ENCODE assay signal across 3 fruit fly cellular contexts in the genomic region with DNA sequence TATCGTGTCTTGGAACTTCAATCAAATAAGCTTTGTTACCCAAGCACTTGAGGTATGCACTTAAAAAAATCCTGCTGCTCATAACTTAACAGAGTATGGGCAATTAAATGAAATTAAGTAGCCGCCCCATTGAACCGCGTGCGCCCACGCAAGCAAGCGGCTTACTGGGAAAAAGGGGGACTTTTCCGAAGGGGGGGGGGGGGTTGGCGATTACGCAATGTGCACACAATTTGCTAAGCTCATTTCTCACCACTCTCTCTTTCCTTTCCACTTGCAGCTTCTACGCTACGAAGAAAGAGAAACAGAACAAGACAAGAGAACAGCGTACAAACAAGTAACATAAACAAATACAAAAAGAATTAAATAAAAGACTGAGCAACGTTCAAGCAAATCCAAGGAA.
A peak's percentile ranks its signal among the peaks of the same experiment; 100 is the strongest.
TF ChIP-seq lines count a peak whose summit lies in the region.

No protein-coding gene starts in this region.

- no peak for TF ChIP-seq CTCF in whole organism, embryonic (GFP tag; optimal IDR thresholded peaks at IDR 0.05; lab: Kevin White, UChicago)

TF ChIP-seq in whole organism, embryonic, 481 proteins besides CTCF, POLR2A, EP300 and RAD21:
- TF ChIP-seq Ets65A (GFP tag; lab: Kevin White, UChicago), result peak; percentile 86
- peak in 1 of 2 experiments; percentile 62 for TF ChIP-seq Pdp1 (GFP tag; optimal IDR thresholded peaks at IDR 0.05; lab: Kevin White, UChicago)
- no peak for TF ChIP-seq CG9817 (tag; optimal IDR thresholded peaks at IDR 0.05; lab: Kevin White, UChicago)
- peak; percentile 48; the same call in 1 of the 3 replicates for TF ChIP-seq sr (GFP tag; IDR thresholded peaks at IDR 0.05; lab: Robert Waterston, UW)

TF ChIP-seq in whole organism, prepupa, 60 proteins besides CTCF, POLR2A, EP300 and RAD21:
- TF ChIP-seq CG32006 (GFP tag; optimal IDR thresholded peaks at IDR 0.05; lab: Kevin White, UChicago) (peak; percentile 35), Sox14 (GFP tag; optimal IDR thresholded peaks at IDR 0.05; lab: Kevin White, UChicago) (no peak), CG6276 (GFP tag; optimal IDR thresholded peaks at IDR 0.05; lab: Kevin White, UChicago) (peak; percentile 26), eg (GFP tag; IDR thresholded peaks at IDR 0.05; lab: Robert Waterston, UW) (peak; percentile 48; the same call in 1 of the 3 replicates), Eip78C (GFP tag; lab: Kevin White, UChicago) (peak; percentile 48), spab (GFP tag; optimal IDR thresholded peaks at IDR 0.05; lab: Kevin White, UChicago) (no peak), Smox (GFP tag; optimal IDR thresholded peaks at IDR 0.05; lab: Kevin White, UChicago) (no peak), vri (GFP tag; optimal IDR thresholded peaks at IDR 0.05; lab: Kevin White, UChicago) (peak; percentile 9)
TF ChIP-seq in whole organism, prepupa: peak in this region for 5.

TF ChIP-seq in whole organism, pupa, 21 proteins besides CTCF, POLR2A, EP300 and RAD21:
- TF ChIP-seq CG10348 (GFP tag; IDR thresholded peaks at IDR 0.05; lab: Robert Waterston, UW) (no peak), fd96Ca (GFP tag; IDR thresholded peaks at IDR 0.05; lab: Robert Waterston, UW) (peak; percentile 46; the same call in 1 of the 3 replicates), CG4496 (GFP tag; IDR thresholded peaks at IDR 0.05; lab: Robert Waterston, UW) (no peak), CG32121 (GFP tag; IDR thresholded peaks at IDR 0.05; lab: Robert Waterston, UW) (no peak), D1 (tag; optimal IDR thresholded peaks at IDR 0.05; lab: Kevin White, UChicago) (no peak)
